Fruit fly (Drosophila melanogaster) Kc167 (cell line): ENCODE data around the gene Nepl9.

Experiments used
- Sin3A ChIP-seq: fragments of >200 bp; optimal IDR thresholded peaks from 2 replicates; lab custom pipeline; 2018; ENCODE audit warnings: missing external identifiers
- insv ChIP-seq: fragments of >200 bp; optimal IDR thresholded peaks from 3 replicates; lab custom pipeline; 2018; ENCODE audit warnings: missing external identifiers
- psq ChIP-seq: fragments of >200 bp; optimal IDR thresholded peaks from 2 replicates; lab custom pipeline; 2017; ENCODE audit warnings: missing external identifiers

dm6 chr2L:16801578-16802152 is 35.4 kb downstream of the Nepl9 start:
- no peak for TF ChIP-seq psq (lab: Kevin White, UChicago)
- TF ChIP-seq insv (lab: Kevin White, UChicago): no peak
- TF ChIP-seq Sin3A (lab: Kevin White, UChicago): no peak
